Fruit fly (Drosophila melanogaster): ENCODE measurements around the gene CG15461.
A peak's percentile ranks its signal among the peaks of the same experiment; 100 is the strongest.

DNA sequence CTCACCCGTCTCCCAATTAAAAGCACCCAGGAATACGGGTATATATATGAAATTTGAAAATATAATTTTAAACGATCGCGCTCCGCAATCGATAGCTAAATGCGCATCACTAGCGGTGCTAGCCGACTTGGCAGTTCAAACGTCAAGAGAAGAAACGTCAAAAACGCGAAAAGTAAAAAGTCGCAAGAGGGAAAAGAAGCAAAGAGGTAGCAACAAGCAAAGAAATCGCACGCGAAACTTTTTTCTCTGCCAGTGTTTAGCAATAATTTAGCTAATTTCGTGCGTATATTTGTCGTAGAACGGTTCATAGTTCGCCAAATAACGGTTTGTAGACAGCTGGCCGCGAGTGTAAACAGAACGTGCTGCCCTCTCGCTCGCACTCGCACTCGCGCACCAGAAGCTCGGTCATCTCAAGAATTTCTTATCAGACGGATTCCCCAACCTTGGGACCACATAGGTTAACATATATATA, 25.4 kb downstream of the CG15461 start, which contains the start of gene CG1812:
- TF ChIP-seq CG14711 (tag; optimal IDR thresholded peaks at IDR 0.05) = peak; percentile 14
- TF ChIP-seq CG33017 (tag; optimal IDR thresholded peaks at IDR 0.05) = no peak
- no peak for TF ChIP-seq kay (GFP tag; ENCODE audit: borderline replicate concordance)
- TF ChIP-seq cnc (optimal IDR thresholded peaks at IDR 0.05) = no peak
- TF ChIP-seq Crg-1 (GFP tag; optimal IDR thresholded peaks at IDR 0.05) = no peak
- peak; percentile 32 for TF ChIP-seq tj (GFP tag; optimal IDR thresholded peaks at IDR 0.05)
- peak; percentile 17 for TF ChIP-seq CG12768 (GFP tag; optimal IDR thresholded peaks at IDR 0.05)
- TF ChIP-seq CG5204 (GFP tag; optimal IDR thresholded peaks at IDR 0.05) = no peak
- peak; percentile 55 for TF ChIP-seq bab1 (GFP tag; optimal IDR thresholded peaks at IDR 0.05)
- peak; percentile 14 for TF ChIP-seq pad (GFP tag; optimal IDR thresholded peaks at IDR 0.05)
- TF ChIP-seq CG7045 (GFP tag; optimal IDR thresholded peaks at IDR 0.05) = peak; percentile 11

All from whole organism, adult.